Fruit fly (Drosophila melanogaster) whole organism, prepupa: Measurements from ENCODE around the gene Ama.

Source experiments
- CG10631 ChIP-seq: fragments of 200-800 bp; sonication (Bioruptor generic); optimal IDR thresholded peaks from 2 replicates; lab custom pipeline; 2016; ENCODE audit warnings: missing biosample characterization, missing genetic modification characterization
- CG11294 ChIP-seq: fragments of 200-800 bp; sonication (Bioruptor generic); IDR thresholded peaks from 2 replicates; pipeline ENCODE4 v1.3.6; 2022; ENCODE audit warnings: missing biosample characterization, missing genetic modification characterization
- CG11902 ChIP-seq: fragments of 200-800 bp; sonication (Bioruptor generic); optimal IDR thresholded peaks from 3 replicates; lab custom pipeline; 2016; ENCODE audit warnings: missing biosample characterization, missing genetic modification characterization
- CG1621 ChIP-seq: fragments of 200-800 bp; sonication (Bioruptor generic); optimal IDR thresholded peaks from 3 replicates; lab custom pipeline; 2018; ENCODE audit warnings: missing biosample characterization, mild to moderate bottlenecking, missing genetic modification characterization
- CG34406 ChIP-seq: fragments of 200-800 bp; sonication (Bioruptor generic); optimal IDR thresholded peaks from 3 replicates; lab custom pipeline; 2016; ENCODE audit warnings: missing biosample characterization, missing genetic modification characterization
- CG4318 ChIP-seq: fragments of 200-800 bp; sonication (Bioruptor generic); optimal IDR thresholded peaks from 3 replicates; lab custom pipeline; 2017; ENCODE audit warnings: missing biosample characterization, mild to moderate bottlenecking, missing genetic modification characterization
- CG6163 ChIP-seq: fragments of 200-800 bp; sonication (Bioruptor generic); IDR thresholded peaks from 3 replicates; pipeline ENCODE4 v1.3.6; 2022; ENCODE audit warnings: missing biosample characterization, missing genetic modification characterization
- CG6808 ChIP-seq: fragments of 200-800 bp; sonication (Bioruptor generic); optimal IDR thresholded peaks from 3 replicates; lab custom pipeline; 2017; ENCODE audit warnings: missing biosample characterization, missing genetic modification characterization, mild to moderate bottlenecking, moderate library complexity, missing genetic modification reagents
- CG7368 ChIP-seq: fragments of 200-800 bp; sonication (Bioruptor generic); optimal IDR thresholded peaks from 3 replicates; lab custom pipeline; 2016; ENCODE audit warnings: missing biosample characterization, missing genetic modification characterization
- CG8119 ChIP-seq: fragments of 200-800 bp; sonication (Bioruptor generic); IDR thresholded peaks from 3 replicates; pipeline ENCODE4 v1.3.6; 2022; ENCODE audit warnings: missing biosample characterization, missing genetic modification characterization
- OdsH ChIP-seq: fragments of 200-800 bp; sonication (Bioruptor generic); optimal IDR thresholded peaks from 3 replicates; lab custom pipeline; 2016; ENCODE audit warnings: missing biosample characterization, missing genetic modification characterization
- dsx ChIP-seq: fragments of 200-800 bp; optimal IDR thresholded peaks from 3 replicates; lab custom pipeline; 2019; ENCODE audit warnings: missing biosample characterization, mild to moderate bottlenecking, missing genetic modification characterization, moderate library complexity; ENCODE audit not compliant: poor library complexity, severe bottlenecking

DNA sequence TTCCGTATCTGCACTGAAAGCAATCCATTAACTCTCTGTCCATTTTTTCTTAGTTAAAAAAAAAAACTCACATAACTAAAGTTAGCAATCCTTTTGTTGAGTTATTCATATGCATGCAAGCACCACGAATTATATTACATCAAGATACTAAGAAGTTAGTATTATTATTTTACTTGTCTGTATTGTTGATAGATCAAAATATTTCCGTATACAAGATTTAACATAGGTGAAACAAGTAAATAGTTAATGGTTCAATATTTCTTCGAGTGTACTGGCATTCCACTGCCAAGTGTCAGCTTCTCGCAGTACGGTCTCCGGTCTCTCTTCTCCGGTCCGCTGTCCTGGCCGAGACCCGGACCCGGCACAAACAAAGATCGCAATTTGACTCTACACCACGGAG is 16.2 kb upstream of the Ama start:
- TF ChIP-seq CG10631 (GFP tag; lab: Kevin White, UChicago) (no peak), CG11294 (GFP tag; lab: Robert Waterston, UW) (no peak), CG7368 (GFP tag; lab: Kevin White, UChicago) (no peak), CG6808 (GFP tag; lab: Kevin White, UChicago) (no peak), OdsH (GFP tag; lab: Kevin White, UChicago) (no peak), dsx (GFP tag; lab: Kevin White, UChicago) (no peak), CG11902 (GFP tag; lab: Kevin White, UChicago) (no peak), CG1621 (tag; lab: Kevin White, UChicago) (no peak), CG34406 (GFP tag; lab: Kevin White, UChicago) (no peak), CG6163 (GFP tag; lab: Robert Waterston, UW) (no peak), CG8119 (GFP tag; lab: Robert Waterston, UW) (no peak), CG4318 (GFP tag; lab: Kevin White, UChicago) (no peak)
